Fruit fly (Drosophila melanogaster) ovary, adult (tissue): Measurements from ENCODE around the gene Vps15.

Experiments used
- CG17801 ChIP-seq: fragments of 200-800 bp; optimal IDR thresholded peaks from 2 replicates; lab custom pipeline; 2019; ENCODE audit warnings: missing biosample characterization, mild to moderate bottlenecking, missing genetic modification characterization, moderate library complexity; ENCODE audit not compliant: partially characterized antibody

Gene Vps15

DNA sequence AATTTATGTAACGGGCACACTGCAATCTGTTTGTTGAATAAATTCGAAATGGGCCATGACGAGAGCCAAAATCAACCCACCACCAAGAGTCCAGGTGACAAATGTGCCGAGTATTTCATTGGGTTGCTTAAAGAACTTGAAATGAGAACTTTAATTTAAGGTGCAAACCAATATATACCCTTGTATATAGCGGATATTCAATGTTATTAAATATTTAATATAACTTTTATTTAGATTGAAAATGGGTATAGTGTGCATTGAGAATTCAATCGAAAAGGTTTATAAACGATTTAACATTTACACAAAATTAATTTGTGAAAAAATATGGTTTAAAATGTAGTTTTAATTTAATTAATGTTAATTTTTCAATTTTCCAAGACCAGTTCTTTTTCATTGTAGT lies 697 bp upstream of the Vps15 start, which contains the start of gene CG8420:
Gene CG8420 (plus strand): TSS at position 284 of the 400 bp plus-strand sequence.
- no peak for TF ChIP-seq CG17801 (GFP tag; lab: Kevin White, UChicago)

DNA sequence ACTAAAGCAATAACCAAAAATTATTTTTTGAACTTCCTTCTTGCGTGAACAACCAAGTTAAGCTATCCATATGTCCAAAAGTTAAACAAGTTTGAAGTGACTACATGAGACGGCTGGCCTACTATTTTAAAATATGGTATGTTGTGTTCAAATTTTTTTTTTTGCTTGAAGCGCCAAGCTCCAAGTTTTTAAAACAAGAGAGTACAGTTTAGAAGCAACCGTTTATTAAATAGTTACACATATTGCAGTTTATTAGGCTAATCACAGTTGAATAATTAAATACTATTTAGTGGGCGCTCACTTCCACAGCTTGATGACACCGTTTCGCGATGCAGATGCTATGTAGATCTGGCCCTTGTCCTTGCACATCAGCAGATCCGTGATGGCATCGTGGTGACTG lies 5.1 kb downstream of the Vps15 start, which contains the start of gene D1:
Gene D1 (minus strand): TSS at position 101 of the 400 bp plus-strand sequence.
- TF ChIP-seq CG17801 (GFP tag; lab: Kevin White, UChicago), result no peak

DNA sequence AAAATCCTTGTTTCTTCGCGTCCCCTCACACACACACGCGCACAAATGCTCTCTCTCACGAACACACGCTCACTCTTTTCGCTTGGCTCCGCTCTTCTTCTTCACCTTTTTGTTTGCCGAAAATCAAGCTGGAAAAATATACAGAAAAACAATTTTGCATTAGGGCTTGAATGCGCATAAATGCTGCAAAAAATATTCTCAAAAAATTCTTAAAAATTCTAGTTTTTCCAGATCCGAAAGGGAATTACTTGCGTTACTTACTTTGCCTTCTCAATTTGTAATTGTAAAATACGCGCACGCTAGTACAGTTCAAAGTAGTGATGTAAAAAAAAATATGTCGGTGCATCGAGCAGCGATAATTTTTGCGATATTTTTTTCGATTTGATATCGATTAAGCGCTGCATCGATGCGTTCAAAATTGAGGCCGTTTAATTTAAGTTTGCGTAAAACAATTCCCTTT lies 5.7 kb downstream of the Vps15 start:
- TF ChIP-seq CG17801 (GFP tag; lab: Kevin White, UChicago), result peak; percentile 67

DNA sequence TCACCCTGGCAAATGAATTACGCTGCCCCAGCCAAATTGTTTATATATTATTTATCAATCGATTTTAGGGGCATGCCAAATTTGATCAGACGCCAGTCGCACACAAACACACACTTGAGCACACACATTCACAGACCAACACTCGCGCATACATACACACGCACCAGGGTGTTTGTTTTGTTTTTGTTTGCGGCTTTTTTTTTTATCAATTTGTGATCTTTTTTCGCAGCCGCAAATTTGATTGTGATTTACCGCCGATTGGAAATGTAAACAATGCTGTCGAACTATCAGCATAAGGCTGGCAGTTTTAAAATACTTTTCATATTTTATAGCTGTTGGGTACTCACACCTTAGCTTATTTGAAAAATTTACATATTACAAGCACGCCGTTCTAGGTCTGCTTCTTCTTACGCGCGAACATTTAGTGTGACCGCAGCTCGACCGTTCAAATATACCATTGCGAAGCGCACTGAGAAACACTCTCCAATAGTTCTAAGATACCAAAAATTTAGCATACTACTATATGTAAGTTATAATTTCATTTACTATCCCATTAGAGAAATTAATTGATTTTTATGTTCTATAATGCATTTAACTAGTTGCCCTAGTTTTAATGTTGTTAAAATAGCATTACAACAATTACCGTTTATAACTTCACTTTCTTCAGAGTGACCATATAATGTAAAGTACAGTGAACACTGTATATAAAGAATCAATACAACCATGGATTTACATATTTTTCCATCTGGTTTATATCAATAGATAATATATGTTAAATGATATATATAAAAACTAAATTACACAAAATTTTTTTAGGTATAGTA lies 8.2 kb downstream of the Vps15 start, which contains the start of gene pum:
Gene pum (minus strand): TSS at position 415 of the 824 bp plus-strand sequence.
- peak; percentile 57 for TF ChIP-seq CG17801 (GFP tag; lab: Kevin White, UChicago)

DNA sequence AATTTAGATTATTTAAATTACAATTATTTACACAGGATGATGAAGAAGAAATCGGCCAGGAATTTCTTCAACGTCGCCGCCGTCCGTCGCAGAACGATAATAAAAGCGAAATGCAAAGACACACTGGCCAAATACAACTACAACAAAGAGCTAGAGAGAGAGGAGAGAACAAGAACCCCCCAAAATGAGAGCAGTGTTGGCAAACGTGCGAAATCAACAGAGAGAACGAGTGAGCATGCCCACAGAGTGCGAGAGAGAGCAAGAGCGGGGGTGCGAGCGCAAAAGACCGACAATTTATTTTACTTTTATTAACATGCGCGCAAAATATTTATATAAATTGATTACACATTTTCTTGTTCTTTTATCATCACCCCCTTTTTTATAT lies 8.8 kb downstream of the Vps15 start:
- TF ChIP-seq CG17801 (GFP tag; lab: Kevin White, UChicago), result no peak

DNA sequence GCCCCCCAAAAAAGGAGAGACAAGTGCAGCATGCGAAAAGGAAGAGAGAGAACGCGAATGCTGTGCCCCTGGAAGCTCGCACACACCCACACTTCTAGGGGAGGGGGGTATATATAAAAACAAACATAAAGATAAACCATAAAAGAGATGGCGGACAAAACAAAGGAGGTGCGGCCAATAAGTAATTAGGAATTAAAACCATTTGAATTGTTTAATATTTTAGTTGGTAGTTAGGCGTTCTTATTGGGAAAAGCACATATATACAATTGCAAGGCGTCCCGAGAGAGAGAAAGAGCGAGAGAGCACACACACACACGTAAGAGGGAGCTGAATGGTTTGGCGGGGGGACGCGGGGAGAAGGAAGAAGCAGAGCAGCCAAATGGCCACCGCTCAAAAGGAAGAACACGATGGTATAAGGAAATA lies 9.6 kb downstream of the Vps15 start:
- TF ChIP-seq CG17801 (GFP tag; lab: Kevin White, UChicago), result no peak

DNA sequence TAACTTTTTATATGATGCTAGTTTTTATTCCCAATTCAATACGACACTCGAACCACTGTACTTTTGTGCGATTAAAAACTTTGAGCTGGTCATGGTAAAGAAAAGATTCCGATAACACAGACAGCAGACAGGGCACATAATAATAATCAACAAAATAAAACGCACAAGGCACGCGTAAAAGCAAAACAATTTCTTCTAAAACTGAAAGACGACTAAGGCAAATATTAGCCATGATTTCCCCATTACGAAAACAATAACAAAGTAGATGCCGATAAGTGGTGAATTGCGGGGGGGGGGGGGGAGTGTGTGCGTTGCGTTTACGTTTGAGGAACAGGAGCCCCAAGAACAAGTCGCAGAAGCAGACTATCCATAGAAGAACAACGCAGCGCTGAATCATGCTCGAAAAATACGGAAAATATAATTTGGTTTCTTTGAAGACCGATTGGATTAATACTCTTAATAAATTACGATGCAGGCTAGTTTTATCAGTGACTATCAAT lies 10.9 kb downstream of the Vps15 start:
- no peak for TF ChIP-seq CG17801 (GFP tag; lab: Kevin White, UChicago)

DNA sequence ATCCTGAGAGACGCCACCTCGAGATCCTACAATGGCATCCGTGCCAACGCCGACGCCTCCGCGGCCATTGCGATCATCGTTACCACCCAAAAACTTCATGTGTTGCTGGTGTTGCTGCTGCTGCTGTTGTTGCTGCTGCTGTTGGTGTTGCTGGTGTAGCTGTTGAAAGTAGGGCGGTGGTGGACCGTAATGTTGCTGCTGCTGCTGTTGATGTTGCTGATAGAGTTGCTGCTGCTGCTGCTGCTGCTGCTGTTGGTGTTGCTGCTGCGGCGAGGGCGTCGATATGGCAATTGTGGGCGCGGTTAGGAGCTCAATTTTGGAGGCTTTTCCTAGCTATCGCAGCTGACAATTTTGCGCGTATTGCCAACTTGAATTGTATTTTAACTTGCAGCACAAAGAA lies 11.9 kb downstream of the Vps15 start:
- no peak for TF ChIP-seq CG17801 (GFP tag; lab: Kevin White, UChicago)

DNA sequence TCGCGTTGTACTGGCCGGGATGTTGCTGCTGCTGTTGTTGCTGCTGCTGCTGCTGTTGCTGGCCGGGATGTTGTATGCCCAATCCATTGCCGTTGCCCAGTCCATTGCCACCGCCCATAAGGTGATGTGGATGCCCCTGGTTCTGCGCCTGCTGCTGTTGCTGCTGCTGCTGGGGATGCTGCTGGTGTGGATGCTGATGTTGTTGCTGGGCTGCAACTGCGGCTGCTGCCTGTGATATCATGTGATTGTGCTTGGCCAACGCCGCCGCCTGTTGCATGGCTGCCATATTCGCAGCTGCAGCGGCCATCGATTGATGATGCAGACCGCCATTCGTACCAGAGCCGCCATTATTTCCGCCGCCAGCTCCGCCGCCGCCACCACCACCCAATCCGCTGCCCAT lies 13.3 kb downstream of the Vps15 start:
- no peak for TF ChIP-seq CG17801 (GFP tag; lab: Kevin White, UChicago)

DNA sequence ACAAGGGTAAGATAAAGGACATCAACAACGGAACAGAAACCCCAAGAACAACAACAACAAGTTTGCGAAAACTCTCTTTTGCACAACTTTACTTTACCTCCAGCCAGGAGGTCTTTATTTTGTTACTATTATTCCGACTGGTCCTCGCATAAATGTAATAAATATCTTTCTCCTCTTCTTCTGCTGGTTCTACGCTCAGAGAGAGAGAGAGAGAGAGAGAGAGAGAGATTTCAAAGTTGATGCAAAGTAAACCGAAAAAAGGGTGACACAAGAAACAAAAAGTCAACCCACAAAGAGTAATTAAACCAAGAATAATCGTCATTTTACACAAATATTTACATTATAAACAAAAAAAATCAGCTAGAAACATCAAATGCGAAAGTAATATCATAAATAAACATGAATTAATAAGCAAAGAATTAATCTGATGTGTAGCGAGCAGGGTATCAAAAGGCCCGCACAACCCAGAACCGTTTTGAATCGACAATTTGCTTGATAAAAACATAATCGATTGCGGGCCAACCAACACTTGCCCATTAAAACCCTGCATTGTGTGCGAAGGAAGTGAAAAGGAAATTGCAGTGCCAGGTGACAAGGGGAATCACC lies 15.6 kb downstream of the Vps15 start:
- peak; percentile 48 for TF ChIP-seq CG17801 (GFP tag; lab: Kevin White, UChicago)

DNA sequence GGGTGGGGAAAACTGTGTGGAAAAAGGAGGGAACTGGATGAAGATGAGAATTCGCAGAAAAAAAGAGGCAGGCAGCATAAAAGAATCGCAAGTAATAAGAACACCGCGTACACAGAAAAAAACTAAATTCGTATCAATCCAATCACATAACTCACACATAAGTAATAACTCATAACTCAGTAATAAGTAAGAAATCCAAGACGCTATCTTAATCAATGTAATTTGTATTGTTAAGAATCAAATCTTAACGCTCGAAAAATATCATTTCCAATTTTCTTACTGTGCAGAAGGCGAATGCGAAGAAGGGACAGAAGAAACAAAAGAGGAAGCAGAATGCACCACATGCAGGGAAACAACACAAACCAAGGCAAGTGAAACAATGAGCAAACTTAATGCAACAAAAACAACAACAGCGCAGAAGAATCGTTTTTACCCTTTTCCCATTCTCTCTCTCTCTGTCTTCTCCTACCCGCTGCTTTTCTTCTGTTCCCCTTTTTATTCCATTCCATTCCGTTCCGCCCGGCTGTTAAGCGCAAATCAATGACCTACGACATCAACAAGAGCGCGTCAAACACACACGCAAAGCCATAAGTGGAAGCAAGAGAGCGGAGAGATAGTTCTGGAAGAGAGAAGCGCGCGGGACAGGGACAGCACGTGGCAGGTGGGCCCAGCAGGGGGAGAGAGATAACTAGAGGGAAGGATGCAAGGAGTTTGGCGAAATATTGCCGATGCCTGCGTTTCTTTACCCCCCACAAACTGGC lies 16.4 kb downstream of the Vps15 start:
- peak; percentile 95 for TF ChIP-seq CG17801 (GFP tag; lab: Kevin White, UChicago)

DNA sequence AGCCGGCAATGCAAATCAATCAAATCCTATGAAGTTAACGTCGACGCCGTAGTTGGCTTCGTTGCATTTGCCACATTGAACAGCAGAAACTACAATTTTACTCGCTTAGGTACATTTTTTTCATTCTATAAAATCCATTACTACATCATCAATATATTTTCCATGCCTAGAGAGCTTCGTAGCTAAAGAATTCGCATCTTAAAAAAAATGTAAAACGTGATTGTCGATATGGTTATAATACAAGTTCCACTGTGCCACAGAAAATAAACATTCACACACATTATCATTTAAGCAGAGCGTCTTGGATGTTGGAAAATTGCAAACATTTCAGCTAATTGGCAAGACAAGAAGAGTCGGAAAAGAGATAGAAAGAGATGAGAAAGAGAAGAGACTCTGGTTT lies 17.7 kb downstream of the Vps15 start:
- no peak for TF ChIP-seq CG17801 (GFP tag; lab: Kevin White, UChicago)

DNA sequence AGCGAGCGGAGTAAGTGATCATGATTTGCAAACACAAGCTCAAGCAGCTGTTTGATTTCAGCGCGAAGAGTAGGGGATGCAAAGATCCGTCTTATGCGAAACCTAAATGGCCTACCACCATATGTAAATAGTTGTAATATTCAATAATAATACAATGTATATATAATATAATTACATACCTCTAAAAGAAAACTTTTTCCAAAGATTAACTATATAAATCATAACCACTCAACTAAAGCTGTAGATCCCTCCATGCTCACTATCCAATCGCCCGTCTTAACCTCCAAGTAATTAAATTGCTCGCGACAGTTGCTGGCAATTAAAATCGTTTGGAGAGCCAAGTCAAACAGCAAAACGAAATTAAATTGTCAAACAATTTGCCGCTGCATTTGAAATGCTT lies 18.3 kb downstream of the Vps15 start:
- peak; percentile 86 for TF ChIP-seq CG17801 (GFP tag; lab: Kevin White, UChicago)

DNA sequence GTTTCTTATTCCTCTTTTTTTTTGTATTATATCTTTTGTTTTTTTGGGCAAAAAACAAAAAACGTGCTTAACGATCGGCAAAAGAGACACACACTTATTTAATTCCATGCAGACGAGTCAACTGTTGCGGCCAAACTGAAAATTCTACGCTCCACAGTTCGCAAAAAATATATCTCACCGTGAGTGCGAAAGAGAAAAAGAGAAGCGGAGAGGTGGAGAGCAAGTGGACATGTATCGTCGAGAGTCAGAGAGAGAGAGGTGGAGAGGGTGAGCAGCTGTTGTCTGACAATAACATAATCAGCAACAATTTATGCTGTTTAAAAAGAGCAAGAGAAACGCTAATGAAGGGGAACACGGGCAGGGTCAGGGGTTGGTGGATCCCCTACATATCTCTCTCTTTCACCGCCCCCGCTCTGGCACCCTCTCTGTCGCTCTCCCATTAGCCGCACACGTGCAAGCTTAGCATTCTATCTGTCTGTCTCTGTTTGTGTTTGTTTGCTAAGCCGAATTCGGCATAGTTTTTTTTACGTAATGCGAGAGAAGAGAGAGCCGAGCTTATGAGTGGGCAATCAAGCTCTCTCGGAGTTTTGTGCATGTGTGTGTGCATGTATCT lies 18.9 kb downstream of the Vps15 start:
- peak; percentile 91 for TF ChIP-seq CG17801 (GFP tag; lab: Kevin White, UChicago)
